Worm (Caenorhabditis elegans): ENCODE results near the gene tag-294.

- TF ChIP-seq C38D4.7 (GFP tag; optimal IDR thresholded peaks at IDR 0.05) = no peak
- TF ChIP-seq che-1 (tag; optimal IDR thresholded peaks at IDR 0.05) = no peak
- no peak for TF ChIP-seq ttx-3 (tag; optimal IDR thresholded peaks at IDR 0.05)
These were observed 10.1 kb downstream of the tag-294 start for ce11 chrX:5753141-5753540.
